Worm (Caenorhabditis elegans): Measurements from ENCODE around the gene nse-4.

- TF ChIP-seq lsy-12 (tag; optimal IDR thresholded peaks at IDR 0.05) (no peak), tbx-2 (tag; optimal IDR thresholded peaks at IDR 0.05) (no peak), nhr-12 (tag; optimal IDR thresholded peaks at IDR 0.05) (no peak), skn-1 (tag; optimal IDR thresholded peaks at IDR 0.05) (no peak), pha-4 (tag; optimal IDR thresholded peaks at IDR 0.05) (no peak), pqm-1 (tag; optimal IDR thresholded peaks at IDR 0.05) (no peak), ceh-82 (tag; optimal IDR thresholded peaks at IDR 0.05) (no peak)
Observed at ce11 chrIV:11458700-11459263, 21.9 kb upstream of the nse-4 start.
